Fruit fly (Drosophila melanogaster) whole organism, wandering third instar larva: Measurements from ENCODE around the gene kek5.
A peak's percentile ranks its signal among the peaks of the same experiment; 100 is the strongest.

Experiments
- CG32264 ChIP-seq: fragments of 200-800 bp; sonication (Bioruptor generic); optimal IDR thresholded peaks from 2 replicates; lab custom pipeline; 2016; ENCODE audit warnings: missing biosample characterization, missing genetic modification characterization
- CG9705 ChIP-seq: fragments of 200-800 bp; sonication (Bioruptor generic); optimal IDR thresholded peaks from 2 replicates; lab custom pipeline; 2018; ENCODE audit warnings: missing biosample characterization, mild to moderate bottlenecking, missing genetic modification characterization
- Dfd ChIP-seq: fragments of >200 bp; optimal IDR thresholded peaks from 2 replicates; lab custom pipeline; 2017; ENCODE audit warnings: missing biosample characterization, missing genetic modification characterization
- Dif ChIP-seq: fragments of 200-275, 200-300 bp; sonication (Bioruptor generic); optimal IDR thresholded peaks from 2 replicates; lab custom pipeline; 2018; ENCODE audit warnings: missing biosample characterization, missing genetic modification characterization; ENCODE audit not compliant: partially characterized antibody
- HLH106 ChIP-seq: fragments of 200-800 bp; optimal IDR thresholded peaks from 3 replicates; lab custom pipeline; 2019; ENCODE audit warnings: missing biosample characterization, mild to moderate bottlenecking, missing genetic modification characterization, moderate library complexity
- Hnf4 ChIP-seq: fragments of 200-800 bp; sonication (Bioruptor generic); optimal IDR thresholded peaks from 2 replicates; lab custom pipeline; 2016; ENCODE audit warnings: missing biosample characterization, mild to moderate bottlenecking, missing genetic modification characterization
- Hr78 ChIP-seq: fragments of >200 bp; optimal IDR thresholded peaks from 2 replicates; lab custom pipeline; 2017; ENCODE audit warnings: missing biosample characterization, missing genetic modification characterization
- Jra ChIP-seq: sonication (Bioruptor generic); optimal IDR thresholded peaks from 2 replicates; lab custom pipeline; 2016; ENCODE audit warnings: missing biosample characterization, missing genetic modification characterization
- Mio ChIP-seq: sonication (Bioruptor generic); optimal IDR thresholded peaks from 2 replicates; lab custom pipeline; 2016; ENCODE audit warnings: missing biosample characterization, missing genetic modification characterization
- OdsH ChIP-seq: fragments of 200-800 bp; sonication (Bioruptor generic); optimal IDR thresholded peaks from 2 replicates; lab custom pipeline; 2016; ENCODE audit warnings: missing biosample characterization, mild to moderate bottlenecking, missing genetic modification characterization
- Rel ChIP-seq, 2 experiments: fragments of 200-800 bp; sonication (Bioruptor generic) in 1 of 2; optimal IDR thresholded peaks; 2 replicates in 1 of 2; 3 replicates in 1 of 2; lab custom pipeline; 2016 to 2019; ENCODE audit warnings: mild to moderate bottlenecking in 2 of 2, missing biosample characterization in 2 of 2, missing genetic modification characterization in 2 of 2, moderate library complexity in 1 of 2
- Sp1 ChIP-seq: fragments of 200-800 bp; sonication (Bioruptor generic); optimal IDR thresholded peaks from 3 replicates; lab custom pipeline; 2019; ENCODE audit warnings: missing biosample characterization, mild to moderate bottlenecking, missing genetic modification characterization, moderate library complexity
- Vsx2 ChIP-seq: fragments of 200-300, 225-300 bp; sonication (Bioruptor generic); optimal IDR thresholded peaks from 2 replicates; lab custom pipeline; 2018; ENCODE audit warnings: missing biosample characterization, missing genetic modification characterization; ENCODE audit not compliant: partially characterized antibody
- br ChIP-seq: fragments of 200-800 bp; sonication (Bioruptor generic); optimal IDR thresholded peaks from 2 replicates; lab custom pipeline; 2016; ENCODE audit warnings: missing biosample characterization, missing genetic modification characterization
- dl ChIP-seq, 2 experiments: fragments of 175-275, 200-275 bp in 1 of 2; fragments of 200-275 bp in 1 of 2; sonication (Bioruptor generic); optimal IDR thresholded peaks; lab custom pipeline; 2018; ENCODE audit warnings: mild to moderate bottlenecking in 2 of 2, missing biosample characterization in 2 of 2, missing genetic modification characterization in 2 of 2, moderate library complexity in 2 of 2; ENCODE audit not compliant: partially characterized antibody in 2 of 2, insufficient read depth in 1 of 2
- dmrt93B ChIP-seq: fragments of 200-800 bp; sonication (Bioruptor generic); optimal IDR thresholded peaks from 2 replicates; lab custom pipeline; 2018; ENCODE audit warnings: missing biosample characterization, mild to moderate bottlenecking, missing genetic modification characterization
- dsf ChIP-seq: sonication (Bioruptor generic); optimal IDR thresholded peaks from 2 replicates; lab custom pipeline; 2016; ENCODE audit warnings: missing biosample characterization, missing genetic modification characterization, borderline replicate concordance
- ey ChIP-seq: fragments of 200-800 bp; sonication (Bioruptor generic); optimal IDR thresholded peaks from 2 replicates; lab custom pipeline; 2016; ENCODE audit warnings: missing biosample characterization, missing genetic modification characterization
- foxo ChIP-seq, 2 experiments: fragments of 200-800 bp; sonication (Bioruptor generic); optimal IDR thresholded peaks; 2 replicates in 1 of 2; 3 replicates in 1 of 2; lab custom pipeline; 2016 to 2017; ENCODE audit warnings: missing biosample characterization in 2 of 2, missing genetic modification characterization in 2 of 2
- fru ChIP-seq: fragments of 200-800 bp; sonication (Bioruptor generic); optimal IDR thresholded peaks from 3 replicates; lab custom pipeline; 2016; ENCODE audit warnings: missing biosample characterization, mild to moderate bottlenecking, missing genetic modification characterization
- h ChIP-seq: fragments of 200-800 bp; sonication (Bioruptor generic); optimal IDR thresholded peaks from 3 replicates; lab custom pipeline; 2016; ENCODE audit warnings: missing biosample characterization, mild to moderate bottlenecking, missing genetic modification characterization
- jim ChIP-seq: fragments of 175-275, 200-325 bp; sonication (Bioruptor generic); optimal IDR thresholded peaks from 2 replicates; lab custom pipeline; 2016; ENCODE audit warnings: missing biosample characterization, mild to moderate bottlenecking, missing genetic modification characterization
- pan ChIP-seq: fragments of >200 bp; optimal IDR thresholded peaks from 2 replicates; lab custom pipeline; 2017
- rgr ChIP-seq: fragments of 200-800 bp; sonication (Bioruptor generic); optimal IDR thresholded peaks from 3 replicates; lab custom pipeline; 2016; ENCODE audit warnings: missing biosample characterization, mild to moderate bottlenecking, missing genetic modification characterization
- sage ChIP-seq: fragments of 200-800 bp; sonication (Bioruptor generic); optimal IDR thresholded peaks from 2 replicates; lab custom pipeline; 2016; ENCODE audit warnings: missing biosample characterization, mild to moderate bottlenecking, missing genetic modification characterization
- sv ChIP-seq: fragments of 200-800 bp; sonication (Bioruptor generic); optimal IDR thresholded peaks from 3 replicates; lab custom pipeline; 2016; ENCODE audit warnings: missing biosample characterization, missing genetic modification characterization
- tai ChIP-seq: sonication (Bioruptor generic); optimal IDR thresholded peaks from 2 replicates; lab custom pipeline; 2016; ENCODE audit warnings: missing biosample characterization, missing genetic modification characterization
- usp ChIP-seq: fragments of >200 bp; optimal IDR thresholded peaks from 2 replicates; lab custom pipeline; 2017; ENCODE audit warnings: missing biosample characterization, missing genetic modification characterization
- woc ChIP-seq: sonication (Bioruptor generic); optimal IDR thresholded peaks from 2 replicates; lab custom pipeline; 2016; ENCODE audit warnings: missing biosample characterization, mild to moderate bottlenecking, missing genetic modification characterization

The kek5 gene

dm6 chrX:19369865-19370264 lies 16.9 kb downstream of the kek5 start:
- no peak for TF ChIP-seq Dif
- no peak for TF ChIP-seq CG9705 (GFP tag; lab: Kevin White, UChicago)
- no peak for TF ChIP-seq Sp1 (GFP tag; lab: Kevin White, UChicago)
- TF ChIP-seq Rel (GFP tag; optimal IDR thresholded peaks at IDR 0.05; lab: Kevin White, UChicago): no peak
- no peak for TF ChIP-seq Rel (tag; optimal IDR thresholded peaks at IDR 0.05; lab: Kevin White, UChicago)
- no peak for TF ChIP-seq dmrt93B (GFP tag; lab: Kevin White, UChicago)
- TF ChIP-seq Mio (GFP tag; lab: Kevin White, UChicago): no peak
- no peak for TF ChIP-seq tai
- TF ChIP-seq Jra (GFP tag; lab: Kevin White, UChicago): no peak
- TF ChIP-seq Hnf4 (GFP tag; lab: Kevin White, UChicago): no peak
- TF ChIP-seq dl (GFP tag; optimal IDR thresholded peaks at IDR 0.05; lab: Kevin White, UChicago; ENCODE audit: insufficient read depth in 1 of 2, partially characterized antibody in 2 of 2): no peak
- no peak for TF ChIP-seq Vsx2
- no peak for TF ChIP-seq pan
- TF ChIP-seq CG32264 (GFP tag; lab: Kevin White, UChicago): no peak
- TF ChIP-seq sv (GFP tag; lab: Kevin White, UChicago): no peak
- TF ChIP-seq jim (GFP tag; lab: Kevin White, UChicago): no peak
- no peak for TF ChIP-seq usp
- TF ChIP-seq Hr78: no peak
- TF ChIP-seq OdsH: no peak
- TF ChIP-seq, all 38 proteins: peak for 0

- TF ChIP-seq HLH106 (peak; percentile 2), CG32264 (GFP tag; lab: Kevin White, UChicago) (no peak), jim (GFP tag; lab: Kevin White, UChicago) (no peak), ey (GFP tag; lab: Kevin White, UChicago) (no peak), fru (GFP tag; lab: Kevin White, UChicago) (peak; percentile 15)
- TF ChIP-seq, all 38 proteins: peak for 2
These were observed 18.4 kb downstream of the kek5 start for dm6 chrX:19371135-19371938.

dm6 chrX:19371996-19372410 lies 19.0 kb downstream of the kek5 start:
- no peak for TF ChIP-seq CG9705 (GFP tag; lab: Kevin White, UChicago)
- TF ChIP-seq dmrt93B (GFP tag; lab: Kevin White, UChicago): no peak
- TF ChIP-seq Mio (GFP tag; lab: Kevin White, UChicago): no peak
- no peak for TF ChIP-seq Jra (GFP tag; lab: Kevin White, UChicago)
- no peak for TF ChIP-seq pan
- TF ChIP-seq, all 38 proteins: peak for 0

- TF ChIP-seq rgr (GFP tag; lab: Kevin White, UChicago): peak; percentile 5
- peak in 1 of 2 experiments; percentile 16 for TF ChIP-seq foxo (GFP tag; optimal IDR thresholded peaks at IDR 0.05; lab: Kevin White, UChicago)
- TF ChIP-seq Rel (GFP tag; optimal IDR thresholded peaks at IDR 0.05; lab: Kevin White, UChicago): no peak
- TF ChIP-seq Rel (tag; optimal IDR thresholded peaks at IDR 0.05; lab: Kevin White, UChicago): peak; percentile 23
- no peak for TF ChIP-seq jim (GFP tag; lab: Kevin White, UChicago)
These were observed 22.5 kb downstream of the kek5 start for dm6 chrX:19375450-19375849.

dm6 chrX:19390634-19391033 lies 37.7 kb downstream of the kek5 start:
- TF ChIP-seq usp (no peak), Vsx2 (no peak), sage (GFP tag; lab: Kevin White, UChicago) (no peak), Sp1 (GFP tag; lab: Kevin White, UChicago) (no peak), OdsH (no peak), Jra (GFP tag; lab: Kevin White, UChicago) (no peak), h (GFP tag; lab: Kevin White, UChicago) (no peak), HLH106 (no peak)

- TF ChIP-seq Dfd (GFP tag; lab: Kevin White, UChicago) (no peak), Hnf4 (GFP tag; lab: Kevin White, UChicago) (no peak), woc (GFP tag; lab: Kevin White, UChicago) (no peak), OdsH (no peak), CG9705 (GFP tag; lab: Kevin White, UChicago) (no peak), ey (GFP tag; lab: Kevin White, UChicago) (no peak), jim (GFP tag; lab: Kevin White, UChicago) (no peak), fru (GFP tag; lab: Kevin White, UChicago) (no peak), Mio (GFP tag; lab: Kevin White, UChicago) (no peak), Jra (GFP tag; lab: Kevin White, UChicago) (no peak), sage (GFP tag; lab: Kevin White, UChicago) (no peak), dmrt93B (GFP tag; lab: Kevin White, UChicago) (no peak), Rel (GFP tag; optimal IDR thresholded peaks at IDR 0.05; lab: Kevin White, UChicago) (no peak), Rel (tag; optimal IDR thresholded peaks at IDR 0.05; lab: Kevin White, UChicago) (no peak), Hr78 (no peak), br (no peak), Vsx2 (no peak), dsf (GFP tag; lab: Kevin White, UChicago) (no peak), foxo (GFP tag; optimal IDR thresholded peaks at IDR 0.05; lab: Kevin White, UChicago) (no peak), pan (no peak)
These were observed 43.7 kb downstream of the kek5 start for dm6 chrX:19396689-19397088.
